Worm (Caenorhabditis elegans) whole organism, midembryonic: ENCODE measurements around the gene K10D11.5.

Source experiments
- flt-1 ChIP-seq: fragments of 200-800 bp; sonication (Bioruptor generic); IDR thresholded peaks from 2 replicates; pipeline ENCODE4 v1.3.6; 2022; ENCODE audit warnings: missing genetic modification characterization, missing compliant biosample characterization
- tab-1 ChIP-seq: fragments of 200-800 bp; sonication (Bioruptor generic); IDR thresholded peaks from 2 replicates; pipeline ENCODE4 v1.3.6; 2022; ENCODE audit warnings: missing genetic modification characterization, missing compliant biosample characterization
- ztf-29 ChIP-seq: fragments of 200-800 bp; sonication (Bioruptor generic); IDR thresholded peaks from 2 replicates; pipeline ENCODE4 v1.3.6; 2022; ENCODE audit warnings: missing genetic modification reagents, missing genetic modification characterization, missing compliant biosample characterization

DNA sequence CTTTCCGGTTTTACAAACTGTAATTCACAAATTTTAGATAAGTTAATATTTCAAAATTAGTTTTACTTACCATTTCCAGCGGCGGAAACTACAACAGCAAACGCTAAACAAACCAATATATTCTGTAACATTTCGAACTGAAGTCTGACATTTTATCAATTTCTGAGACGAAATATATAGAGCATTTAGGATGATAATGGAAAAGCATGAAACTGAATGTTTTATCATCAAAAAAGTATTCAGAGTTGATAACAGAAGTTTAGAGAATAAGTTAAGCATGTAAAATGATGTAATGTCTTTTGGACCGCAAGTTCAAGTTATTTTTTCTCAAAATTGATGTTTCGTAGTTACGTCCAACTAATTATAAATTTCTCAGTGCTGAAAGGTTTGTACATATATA, 22.5 kb downstream of the K10D11.5 start, which contains the start of gene F55G11.2:
- TF ChIP-seq flt-1 (GFP tag; lab: Robert Waterston, UW) (no peak), ztf-29 (GFP tag; lab: Robert Waterston, UW) (no peak), tab-1 (no peak)
